Fruit fly (Drosophila melanogaster) S2 (cell line): Measurements from ENCODE around the gene CG13306.

ENCODE experiments used
- CG8478 ChIP-seq: fragments of >200 bp; optimal IDR thresholded peaks from 2 replicates; lab custom pipeline; 2018
- CTCF ChIP-seq, 2 experiments: fragments of >200 bp; optimal IDR thresholded peaks; 2 replicates each; lab custom pipeline; 2018

The CG13306 gene

dm6 chr3L:8749676-8750654 lies at the start of gene CG13306:
Gene CG13306 (minus strand): TSS chr3L:8749726.
- no peak for TF ChIP-seq CG8478
- TF ChIP-seq CTCF (optimal IDR thresholded peaks at IDR 0.05; lab: Kevin White, UChicago), result no peak

- TF ChIP-seq CG8478 (no peak), CTCF (optimal IDR thresholded peaks at IDR 0.05; lab: Kevin White, UChicago) (no peak)
These were observed 49.0 kb upstream of the CG13306 start for dm6 chr3L:8798539-8798938.

DNA sequence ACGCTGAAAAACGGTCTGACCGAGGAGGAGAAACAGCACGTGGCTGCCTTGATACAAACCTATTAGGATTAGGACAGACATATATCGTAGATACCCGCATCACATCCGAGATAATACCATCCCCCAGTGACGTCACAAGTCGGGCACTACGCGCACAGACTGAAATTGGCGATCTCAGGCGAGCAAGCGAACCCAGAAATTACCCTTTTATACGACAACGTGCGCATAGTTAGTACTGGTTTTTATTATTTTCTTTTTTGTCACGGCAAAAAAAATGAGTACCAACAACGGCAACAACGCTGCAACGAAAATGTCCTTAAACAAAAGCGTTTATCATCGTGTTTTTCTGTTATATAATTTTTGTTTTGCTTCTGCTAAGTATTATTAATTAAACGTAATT lies 48.6 kb upstream of the CG13306 start:
- no peak for TF ChIP-seq CG8478
- no peak for TF ChIP-seq CTCF (optimal IDR thresholded peaks at IDR 0.05; lab: Kevin White, UChicago)

- no peak for TF ChIP-seq CTCF (optimal IDR thresholded peaks at IDR 0.05; lab: Kevin White, UChicago)
- no peak for TF ChIP-seq CG8478
These were observed 38.9 kb upstream of the CG13306 start, which contains the start of gene Acbp5 for dm6 chr3L:8788445-8788844. Gene Acbp5 (minus strand): TSS chr3L:8788545.

DNA sequence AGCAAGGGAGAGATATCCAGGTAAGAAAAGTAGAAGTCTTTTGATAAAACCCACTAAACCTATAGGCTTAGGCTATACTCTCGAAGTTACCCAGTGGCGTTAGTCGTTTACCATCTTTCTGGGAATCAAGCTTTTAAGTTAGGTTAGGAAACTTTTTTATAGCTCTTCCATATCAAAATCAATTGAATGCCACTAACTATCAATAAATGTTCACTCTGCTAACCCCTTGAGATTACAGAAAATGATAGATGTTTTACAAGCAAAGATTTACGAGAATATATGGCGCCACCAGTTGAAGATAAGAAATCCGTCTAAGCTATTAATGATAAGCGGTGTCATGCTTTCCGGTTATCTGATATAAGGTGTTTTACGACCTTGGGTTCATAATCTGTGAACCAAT lies 38.2 kb upstream of the CG13306 start:
- TF ChIP-seq CTCF (optimal IDR thresholded peaks at IDR 0.05; lab: Kevin White, UChicago) (no peak), CG8478 (no peak)

dm6 chr3L:8787240-8787639 lies 37.7 kb upstream of the CG13306 start:
- no peak for TF ChIP-seq CG8478
- TF ChIP-seq CTCF (optimal IDR thresholded peaks at IDR 0.05; lab: Kevin White, UChicago), result no peak

dm6 chr3L:8783299-8783698 lies 33.8 kb upstream of the CG13306 start:
- TF ChIP-seq CG8478 (no peak), CTCF (optimal IDR thresholded peaks at IDR 0.05; lab: Kevin White, UChicago) (no peak)

DNA sequence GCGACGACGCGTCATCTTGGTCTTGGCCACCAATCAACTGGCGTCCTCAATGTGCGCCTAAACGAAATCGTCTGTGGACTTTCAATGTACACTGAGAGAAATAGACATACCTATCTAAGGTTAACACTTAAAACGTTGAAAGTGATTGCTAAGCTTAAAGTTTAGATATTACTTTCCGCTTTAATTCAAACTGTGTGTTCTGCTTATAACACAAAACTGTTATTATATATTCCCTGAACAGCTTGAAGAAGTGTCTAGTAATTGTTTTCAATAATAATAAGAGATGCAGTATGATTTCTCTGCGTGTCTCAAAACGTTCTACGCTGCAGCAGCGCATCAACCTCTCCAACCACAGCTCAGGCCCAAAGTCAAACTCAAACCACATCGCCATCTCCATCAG lies 32.5 kb upstream of the CG13306 start:
- TF ChIP-seq CG8478 (no peak), CTCF (optimal IDR thresholded peaks at IDR 0.05; lab: Kevin White, UChicago) (no peak)

- TF ChIP-seq CTCF (optimal IDR thresholded peaks at IDR 0.05; lab: Kevin White, UChicago) (no peak), CG8478 (no peak)
These were observed 31.3 kb upstream of the CG13306 start for dm6 chr3L:8780723-8781296.

- TF ChIP-seq CG8478, result no peak
- no peak for TF ChIP-seq CTCF (optimal IDR thresholded peaks at IDR 0.05; lab: Kevin White, UChicago)
These were observed 27.9 kb upstream of the CG13306 start for dm6 chr3L:8777313-8777924.

DNA sequence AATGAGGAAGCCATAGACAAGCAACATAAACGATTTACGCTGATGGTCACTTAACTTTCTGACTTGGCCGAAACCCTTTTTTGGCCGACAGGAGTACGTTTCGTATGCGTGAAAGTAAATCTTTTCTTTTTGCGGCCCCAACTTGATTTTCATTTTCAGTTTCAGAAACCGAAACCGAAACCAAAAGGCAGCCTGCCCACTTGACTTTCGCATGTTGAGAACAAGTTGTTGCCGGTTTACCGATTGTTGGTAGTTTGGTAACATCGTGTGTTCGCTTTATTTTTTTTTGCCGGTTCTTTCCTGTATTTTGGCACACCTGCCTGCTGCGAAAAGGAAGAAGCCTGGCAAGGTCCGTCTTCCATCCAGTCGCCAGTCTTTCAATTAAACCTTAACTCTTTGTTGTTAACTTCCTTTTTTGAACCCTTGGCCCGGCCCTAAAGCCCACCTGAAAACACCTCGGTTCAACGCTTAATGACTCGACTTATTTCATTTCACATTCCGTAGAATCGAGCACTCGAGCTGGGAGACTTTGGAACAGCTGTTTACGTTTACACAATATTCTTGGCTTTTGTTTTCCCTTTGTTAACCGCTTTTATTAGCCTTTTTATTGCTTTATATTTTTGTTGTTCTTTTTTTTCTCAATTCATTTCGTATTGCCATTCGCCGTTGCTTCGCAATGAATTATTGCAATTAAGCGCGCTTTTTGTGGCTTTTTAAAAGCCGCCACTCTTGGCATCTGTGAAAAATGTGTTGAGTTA lies 25.6 kb upstream of the CG13306 start:
- TF ChIP-seq CTCF (optimal IDR thresholded peaks at IDR 0.05; lab: Kevin White, UChicago) (no peak), CG8478 (no peak)

DNA sequence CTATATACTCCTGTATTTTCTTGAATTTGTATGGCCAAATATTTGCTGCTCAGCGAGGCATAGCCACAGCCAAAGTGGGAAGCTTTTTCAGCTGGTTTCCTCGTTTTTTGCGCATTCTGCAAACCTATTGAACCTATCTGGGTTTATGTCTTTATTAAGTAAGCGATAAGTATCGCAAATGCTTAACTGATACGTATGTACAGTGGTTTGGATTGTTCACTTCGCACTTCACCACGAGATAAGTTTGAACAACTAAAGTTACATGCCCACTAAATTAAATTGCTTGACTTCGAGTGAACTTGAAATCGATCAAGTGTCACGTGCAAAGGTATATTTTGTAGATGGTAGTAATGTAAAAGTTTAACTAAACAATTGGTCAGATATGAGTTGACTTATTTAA lies 24.2 kb upstream of the CG13306 start:
- TF ChIP-seq CTCF (optimal IDR thresholded peaks at IDR 0.05; lab: Kevin White, UChicago), result no peak
- TF ChIP-seq CG8478, result no peak

- TF ChIP-seq CTCF (optimal IDR thresholded peaks at IDR 0.05; lab: Kevin White, UChicago) (no peak), CG8478 (no peak)
These were observed 23.6 kb upstream of the CG13306 start for dm6 chr3L:8772998-8773684.

DNA sequence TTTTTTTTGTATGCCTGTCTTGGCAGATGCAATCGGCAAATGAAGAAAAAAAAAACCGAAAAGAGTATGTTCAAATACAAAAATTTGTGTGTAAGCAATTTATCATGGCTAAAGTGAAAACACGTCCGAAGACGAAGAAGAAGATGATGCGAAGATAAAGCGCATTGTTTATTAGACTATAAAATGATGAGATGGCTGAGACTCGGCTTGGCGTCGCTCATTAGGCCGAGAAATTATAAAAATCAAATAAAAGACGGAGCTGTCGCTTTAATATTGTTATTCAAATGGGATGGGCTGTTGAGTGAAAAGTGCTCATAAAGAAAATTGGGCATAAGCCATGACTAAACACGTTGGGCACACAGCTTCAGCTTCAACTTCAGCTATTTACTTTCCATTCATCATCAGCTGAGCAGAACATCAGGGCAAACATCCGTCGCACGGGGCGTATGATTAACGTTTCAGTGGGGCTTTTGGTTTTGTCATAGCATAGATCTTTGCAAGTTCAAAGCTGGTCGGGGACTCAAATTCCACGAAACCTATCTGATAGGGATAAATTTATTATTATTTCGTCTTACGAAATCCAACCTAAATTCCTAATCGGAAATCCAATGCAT lies 21.2 kb upstream of the CG13306 start:
- TF ChIP-seq CTCF (optimal IDR thresholded peaks at IDR 0.05; lab: Kevin White, UChicago) (no peak), CG8478 (no peak)
